Worm (Caenorhabditis elegans): ENCODE measurements around the gene fut-5.
A peak's percentile ranks its signal among the peaks of the same experiment; 100 is the strongest.

DNA sequence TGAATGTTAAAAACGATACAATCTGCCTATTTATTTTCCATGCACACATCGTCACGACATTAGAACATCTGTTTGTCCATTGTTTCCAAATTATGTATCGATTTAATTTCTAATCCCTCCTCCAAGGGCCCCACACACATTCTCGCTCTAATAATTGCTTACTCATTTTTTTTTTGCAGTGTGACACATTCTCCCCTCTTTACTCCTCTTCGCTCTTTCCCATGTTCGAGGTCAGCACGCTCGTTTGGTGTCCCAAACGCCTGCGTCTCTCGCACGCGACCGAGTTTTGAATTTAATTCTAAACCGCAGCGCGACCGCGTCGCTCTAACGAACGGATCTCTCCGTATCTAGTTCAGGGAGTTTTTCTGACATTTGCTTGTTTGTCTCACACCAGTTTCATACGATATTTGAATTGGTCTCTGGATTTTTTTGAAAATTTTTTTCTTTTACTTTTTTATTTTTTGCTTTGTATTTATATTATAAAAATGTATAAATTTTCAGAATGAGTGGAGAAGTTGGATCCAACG lies 5.2 kb upstream of the fut-5 start, which contains the start of the genes clec-140 and hmg-11:
- TF ChIP-seq ztf-11 (tag; optimal IDR thresholded peaks at IDR 0.05) (no peak), mdl-1 (tag; optimal IDR thresholded peaks at IDR 0.05) (no peak), nhr-28 (tag; optimal IDR thresholded peaks at IDR 0.05) (no peak), elt-2 (tag; optimal IDR thresholded peaks at IDR 0.05) (peak; percentile 46)
